Fruit fly (Drosophila melanogaster) whole organism, embryonic: ENCODE measurements around the gene lwr.

ENCODE experiments used
- ATbp ChIP-seq: fragments of 200-800 bp; sonication (Bioruptor generic); optimal IDR thresholded peaks from 2 replicates; lab custom pipeline; 2017; ENCODE audit warnings: missing biosample characterization, mild to moderate bottlenecking, missing genetic modification characterization, missing genetic modification reagents
- Adf1 ChIP-seq: fragments of 200-800 bp; sonication (Bioruptor generic); IDR thresholded peaks from 2 replicates; pipeline ENCODE4 v1.3.6; 2022; ENCODE audit warnings: missing biosample characterization, missing genetic modification characterization
- Antp ChIP-seq: fragments of 200-800 bp; sonication (Bioruptor generic); optimal IDR thresholded peaks from 3 replicates; lab custom pipeline; 2016; ENCODE audit warnings: missing biosample characterization, missing genetic modification characterization
- B-H1 ChIP-seq: fragments of 200-800 bp; sonication (Bioruptor generic); IDR thresholded peaks from 3 replicates; pipeline ENCODE4 v1.3.6; 2022; ENCODE audit warnings: missing biosample characterization, missing genetic modification characterization
- CG10543 ChIP-seq: fragments of 200-800 bp; sonication (Bioruptor generic); optimal IDR thresholded peaks from 3 replicates; lab custom pipeline; 2017; ENCODE audit warnings: missing biosample characterization, mild to moderate bottlenecking, missing genetic modification characterization, moderate library complexity
- CG10979 ChIP-seq: fragments of 200-800 bp; sonication (Bioruptor generic); optimal IDR thresholded peaks from 2 replicates; lab custom pipeline; 2018; ENCODE audit warnings: missing biosample characterization, mild to moderate bottlenecking, missing genetic modification characterization, moderate library complexity
- CG11093 ChIP-seq: fragments of 200-800 bp; sonication (Bioruptor generic); IDR thresholded peaks from 3 replicates; pipeline ENCODE4 v1.3.6; 2022; ENCODE audit warnings: missing biosample characterization, missing genetic modification characterization
- CG11504 ChIP-seq: fragments of 200-800 bp; sonication (Bioruptor generic); optimal IDR thresholded peaks from 3 replicates; lab custom pipeline; 2019; ENCODE audit warnings: missing biosample characterization, mild to moderate bottlenecking, missing genetic modification characterization, moderate library complexity
- CG14050 ChIP-seq: fragments of 200-800 bp; sonication (Bioruptor generic); IDR thresholded peaks from 3 replicates; pipeline ENCODE4 v1.3.6; 2022; ENCODE audit warnings: missing biosample characterization, missing genetic modification characterization
- CG1603 ChIP-seq: fragments of 200-800 bp; sonication (Bioruptor generic); optimal IDR thresholded peaks from 2 replicates; lab custom pipeline; 2019; ENCODE audit warnings: missing biosample characterization, mild to moderate bottlenecking, missing genetic modification characterization, moderate library complexity
- CG1647 ChIP-seq: fragments of 200-800 bp; sonication (Bioruptor generic); optimal IDR thresholded peaks from 3 replicates; lab custom pipeline; 2016; ENCODE audit warnings: missing biosample characterization, missing genetic modification characterization
- CG17328 ChIP-seq: fragments of 200-800 bp; sonication (Bioruptor generic); IDR thresholded peaks from 2 replicates; pipeline ENCODE4 v1.3.6; 2022; ENCODE audit warnings: missing biosample characterization, missing genetic modification characterization
- CG17385 ChIP-seq: fragments of 200-800 bp; sonication (Bioruptor generic); optimal IDR thresholded peaks from 3 replicates; lab custom pipeline; 2018; ENCODE audit warnings: missing biosample characterization, mild to moderate bottlenecking, missing genetic modification characterization
- CG18599 ChIP-seq: fragments of 200-800 bp; sonication (Bioruptor generic); optimal IDR thresholded peaks from 3 replicates; lab custom pipeline; 2017; ENCODE audit warnings: missing biosample characterization, missing genetic modification characterization, mild to moderate bottlenecking, moderate library complexity, missing genetic modification reagents
- CG2889 ChIP-seq: fragments of 200-800 bp; sonication (Bioruptor generic); IDR thresholded peaks from 3 replicates; pipeline ENCODE4 v1.3.6; 2022; ENCODE audit warnings: missing biosample characterization, missing genetic modification characterization
- CG3838 ChIP-seq: fragments of 200-800 bp; sonication (Bioruptor generic); optimal IDR thresholded peaks from 3 replicates; lab custom pipeline; 2016; ENCODE audit warnings: missing biosample characterization, missing genetic modification characterization
- CG6791 ChIP-seq: fragments of 200-800 bp; sonication (Bioruptor generic); IDR thresholded peaks from 3 replicates; pipeline ENCODE4 v1.3.6; 2022; ENCODE audit warnings: missing biosample characterization, missing genetic modification characterization; ENCODE audit not compliant: partially characterized antibody
- CG6854 ChIP-seq: fragments of 200-800 bp; sonication (Bioruptor generic); optimal IDR thresholded peaks from 3 replicates; lab custom pipeline; 2017; ENCODE audit warnings: missing biosample characterization, mild to moderate bottlenecking, missing genetic modification characterization
- CG8944 ChIP-seq: fragments of 200-800 bp; sonication (Bioruptor generic); optimal IDR thresholded peaks from 3 replicates; lab custom pipeline; 2016; ENCODE audit warnings: missing biosample characterization, missing genetic modification characterization
- Camta ChIP-seq: fragments of 200-800 bp; sonication (Bioruptor generic); optimal IDR thresholded peaks from 2 replicates; lab custom pipeline; 2016; ENCODE audit warnings: missing biosample characterization, missing genetic modification characterization
- D ChIP-seq, 2 experiments: fragments of 200-800 bp in 1 of 2; fragments of >200 bp in 1 of 2; sonication (Bioruptor generic) in 1 of 2; optimal IDR thresholded peaks; 2 replicates in 1 of 2; 3 replicates in 1 of 2; lab custom pipeline; 2017; ENCODE audit warnings: mild to moderate bottlenecking in 1 of 2, missing biosample characterization in 1 of 2, missing genetic modification characterization in 1 of 2, missing genetic modification reagents in 1 of 2
- D19A ChIP-seq: fragments of 200-800 bp; optimal IDR thresholded peaks from 3 replicates; lab custom pipeline; 2019; ENCODE audit warnings: missing biosample characterization, mild to moderate bottlenecking, missing genetic modification characterization, moderate library complexity
- ERR ChIP-seq: fragments of 200-800 bp; sonication (Bioruptor generic); optimal IDR thresholded peaks from 2 replicates; lab custom pipeline; 2016; ENCODE audit warnings: missing biosample characterization, missing genetic modification characterization
- HLH54F ChIP-seq: fragments of 200-800 bp; sonication (Bioruptor generic); optimal IDR thresholded peaks from 3 replicates; lab custom pipeline; 2016; ENCODE audit warnings: missing biosample characterization, missing genetic modification characterization
- Hr3 ChIP-seq: fragments of 200-800 bp; sonication (Bioruptor generic); optimal IDR thresholded peaks from 3 replicates; lab custom pipeline; 2016; ENCODE audit warnings: missing biosample characterization, missing genetic modification characterization
- NFAT ChIP-seq: fragments of 200-800 bp; sonication (Bioruptor generic); IDR thresholded peaks from 2 replicates; pipeline ENCODE4 v1.3.6; 2022; ENCODE audit warnings: missing biosample characterization, missing genetic modification characterization
- Neu2 ChIP-seq: fragments of 200-800 bp; sonication (Bioruptor generic); optimal IDR thresholded peaks from 3 replicates; lab custom pipeline; 2016; ENCODE audit warnings: missing biosample characterization, missing genetic modification characterization, borderline replicate concordance
- Optix ChIP-seq: fragments of 200-800 bp; sonication (Bioruptor generic); IDR thresholded peaks from 3 replicates; pipeline ENCODE4 v1.3.6; 2022; ENCODE audit warnings: missing biosample characterization, missing genetic modification characterization
- Ptx1 ChIP-seq: fragments of 200-800 bp; sonication (Bioruptor generic); IDR thresholded peaks from 2 replicates; pipeline ENCODE4 v1.3.6; 2022; ENCODE audit warnings: missing biosample characterization, missing genetic modification characterization
- Six4 ChIP-seq: fragments of 200-800 bp; sonication (Bioruptor generic); optimal IDR thresholded peaks from 2 replicates; lab custom pipeline; 2016; ENCODE audit warnings: missing biosample characterization, missing genetic modification characterization
- Sry-β ChIP-seq: fragments of 200-800 bp; sonication (Bioruptor generic); optimal IDR thresholded peaks from 2 replicates; lab custom pipeline; 2018; ENCODE audit warnings: missing biosample characterization, mild to moderate bottlenecking, missing genetic modification characterization, moderate library complexity
- Xrp1 ChIP-seq: fragments of 200-800 bp; sonication (Bioruptor generic); IDR thresholded peaks from 2 replicates; pipeline ENCODE4 v1.3.6; 2022; ENCODE audit warnings: missing biosample characterization, missing genetic modification characterization
- al ChIP-seq: fragments of 200-800 bp; sonication (Bioruptor generic); IDR thresholded peaks from 2 replicates; pipeline ENCODE4 v1.3.6; 2022; ENCODE audit warnings: missing biosample characterization, missing genetic modification characterization
- bsh ChIP-seq, 2 experiments: fragments of 200-800 bp; sonication (Bioruptor generic); optimal IDR thresholded peaks; 2 replicates each; lab custom pipeline; 2017 to 2018; ENCODE audit warnings: mild to moderate bottlenecking in 2 of 2, missing biosample characterization in 2 of 2, missing genetic modification characterization in 2 of 2, moderate library complexity in 1 of 2
- cas ChIP-seq: fragments of 200-800 bp; sonication (Bioruptor generic); IDR thresholded peaks from 2 replicates; pipeline ENCODE4 v1.3.6; 2022; ENCODE audit warnings: missing biosample characterization, missing genetic modification characterization
- chm ChIP-seq: fragments of 200-800 bp; sonication (Bioruptor generic); IDR thresholded peaks from 2 replicates; pipeline ENCODE4 v1.3.6; 2022; ENCODE audit warnings: missing biosample characterization, missing genetic modification characterization
- dan ChIP-seq: fragments of 200-800 bp; sonication (Bioruptor generic); IDR thresholded peaks from 2 replicates; pipeline ENCODE4 v1.3.6; 2022; ENCODE audit warnings: missing biosample characterization, missing genetic modification characterization
- grau ChIP-seq: fragments of 200-800 bp; optimal IDR thresholded peaks from 3 replicates; lab custom pipeline; 2019; ENCODE audit warnings: missing biosample characterization, mild to moderate bottlenecking, missing genetic modification characterization, moderate library complexity
- ham ChIP-seq: fragments of 200-800 bp; sonication (Bioruptor generic); IDR thresholded peaks from 2 replicates; pipeline ENCODE4 v1.3.6; 2022; ENCODE audit warnings: missing biosample characterization, missing genetic modification characterization
- hkb ChIP-seq, 2 experiments: fragments of 200-800 bp in 1 of 2; fragments of >200 bp in 1 of 2; sonication (Bioruptor generic) in 1 of 2; IDR thresholded peaks in 1 of 2; optimal IDR thresholded peaks in 1 of 2; 2 replicates each; pipeline versions ENCODE4 v1.3.6 to Lab custom; 2017 to 2022; ENCODE audit warnings: missing biosample characterization in 1 of 2, missing genetic modification characterization in 1 of 2
- jumu ChIP-seq: fragments of 200-800 bp; sonication (Bioruptor generic); optimal IDR thresholded peaks from 3 replicates; lab custom pipeline; 2016; ENCODE audit warnings: missing biosample characterization, missing genetic modification characterization
- lbe ChIP-seq: fragments of 200-800 bp; sonication (Bioruptor generic); optimal IDR thresholded peaks from 2 replicates; lab custom pipeline; 2016; ENCODE audit warnings: missing biosample characterization, mild to moderate bottlenecking, missing genetic modification characterization
- org-1 ChIP-seq: fragments of 200-800 bp; sonication (Bioruptor generic); optimal IDR thresholded peaks from 2 replicates; lab custom pipeline; 2017; ENCODE audit warnings: missing biosample characterization, missing genetic modification characterization
- pnt ChIP-seq: fragments of 200-800 bp; sonication (Bioruptor generic); optimal IDR thresholded peaks from 3 replicates; lab custom pipeline; 2016; ENCODE audit warnings: missing biosample characterization, missing genetic modification characterization
- prd ChIP-seq, 3 experiments: fragments of >200 bp in 2 of 3; fragments of 200-800 bp in 1 of 3; sonication (Bioruptor generic) in 1 of 3; optimal IDR thresholded peaks in 2 of 3; IDR thresholded peaks in 1 of 3; 2 replicates in 2 of 3; 3 replicates in 1 of 3; pipeline versions ENCODE4 v1.3.6 to Lab custom; 2017 to 2022; ENCODE audit warnings: missing biosample characterization in 1 of 3, missing genetic modification characterization in 1 of 3
- psq ChIP-seq: fragments of 200-800 bp; sonication (Bioruptor generic); optimal IDR thresholded peaks from 2 replicates; lab custom pipeline; 2017; ENCODE audit warnings: missing biosample characterization, missing genetic modification characterization
- pzg ChIP-seq: fragments of 200-800 bp; sonication (Bioruptor generic); optimal IDR thresholded peaks from 3 replicates; lab custom pipeline; 2018; ENCODE audit warnings: missing biosample characterization, mild to moderate bottlenecking, missing genetic modification characterization, moderate library complexity
- unc-4 ChIP-seq: fragments of 200-800 bp; sonication (Bioruptor generic); IDR thresholded peaks from 2 replicates; pipeline ENCODE4 v1.3.6; 2022; ENCODE audit warnings: missing biosample characterization, missing genetic modification characterization; ENCODE audit not compliant: partially characterized antibody
- zfh1 ChIP-seq: fragments of 200-800 bp; sonication (Bioruptor generic); IDR thresholded peaks from 3 replicates; pipeline ENCODE4 v1.3.6; 2022; ENCODE audit warnings: missing biosample characterization, missing genetic modification characterization

Gene lwr

DNA sequence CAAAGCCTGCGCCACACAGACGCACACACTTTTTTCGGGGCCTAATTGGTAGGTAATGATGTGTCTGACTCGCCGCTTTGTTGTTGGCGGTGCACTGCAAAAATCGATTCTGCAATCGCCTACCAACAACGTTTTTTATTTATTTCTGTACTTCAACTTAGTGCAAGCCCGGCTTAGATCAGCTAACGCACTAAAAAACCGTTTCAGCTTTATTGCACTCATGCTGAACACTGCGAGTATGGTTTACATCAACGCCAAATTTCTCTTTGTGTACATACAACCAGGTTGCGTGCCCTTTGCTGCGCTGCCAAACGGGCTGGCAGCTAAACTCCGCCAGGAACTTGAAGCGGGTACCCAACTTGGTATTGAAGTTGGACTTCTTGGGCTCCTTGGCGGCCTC, 12.1 kb downstream of the lwr start (continued):
- TF ChIP-seq dan (GFP tag; lab: Robert Waterston, UW) = no peak
- TF ChIP-seq NFAT (GFP tag; lab: Robert Waterston, UW) = 0 out of 2 replicates have a peak, but pooled peaks have one; percentile 10
- TF ChIP-seq CG11504 (tag; lab: Kevin White, UChicago) = peak; percentile 36
- TF ChIP-seq CG14050 = no peak
- TF ChIP-seq prd (optimal IDR thresholded peaks at IDR 0.05; lab: Kevin White, UChicago) = no peak
- TF ChIP-seq prd (GFP tag; IDR thresholded peaks at IDR 0.05; lab: Robert Waterston, UW) = peak; percentile 66
- TF ChIP-seq al = no peak
- no peak for TF ChIP-seq unc-4
- TF ChIP-seq org-1 (GFP tag; lab: Kevin White, UChicago) = peak; percentile 17
- TF ChIP-seq CG6791 (GFP tag; lab: Robert Waterston, UW) = no peak
- peak; percentile 9; the same call in 1 of the 3 replicates for TF ChIP-seq zfh1 (GFP tag; lab: Robert Waterston, UW)
- no peak for TF ChIP-seq jumu (GFP tag; lab: Kevin White, UChicago)
- peak; percentile 46 for TF ChIP-seq Ptx1 (GFP tag; lab: Robert Waterston, UW)
- TF ChIP-seq D (optimal IDR thresholded peaks at IDR 0.05; lab: Kevin White, UChicago) = no peak
- TF ChIP-seq D (GFP tag; optimal IDR thresholded peaks at IDR 0.05; lab: Kevin White, UChicago) = no peak
- peak; percentile 14 for TF ChIP-seq CG10979 (tag; lab: Kevin White, UChicago)
- peak; percentile 20 for TF ChIP-seq ATbp (GFP tag; lab: Kevin White, UChicago)
- peak; percentile 14 for TF ChIP-seq Hr3
- peak; percentile 26 to 41 for TF ChIP-seq bsh (GFP tag; optimal IDR thresholded peaks at IDR 0.05; lab: Kevin White, UChicago)
- TF ChIP-seq grau (tag; lab: Kevin White, UChicago) = peak; percentile 6
- no peak for TF ChIP-seq hkb (optimal IDR thresholded peaks at IDR 0.05; lab: Kevin White, UChicago)
- 0 out of 2 replicates have a peak, but pooled peaks have one; percentile 21 for TF ChIP-seq hkb (GFP tag; IDR thresholded peaks at IDR 0.05; lab: Robert Waterston, UW)
- no peak for TF ChIP-seq CG1603 (tag; lab: Kevin White, UChicago)
- peak; percentile 45 for TF ChIP-seq CG18599
- TF ChIP-seq CG11093 (GFP tag; lab: Robert Waterston, UW) = 0 out of 3 replicates have a peak, but pooled peaks have one; percentile 24
- TF ChIP-seq CG8944 (GFP tag; lab: Kevin White, UChicago) = peak; percentile 8
- no peak for TF ChIP-seq HLH54F (GFP tag; lab: Kevin White, UChicago)
- no peak for TF ChIP-seq CG10543 (GFP tag; lab: Kevin White, UChicago)
- no peak for TF ChIP-seq cas (GFP tag; lab: Robert Waterston, UW)
- TF ChIP-seq chm = no peak
- 0 out of 3 replicates have a peak, but pooled peaks have one; percentile 16 for TF ChIP-seq Optix (GFP tag; lab: Robert Waterston, UW)
- TF ChIP-seq pzg (GFP tag; lab: Kevin White, UChicago) = no peak
- TF ChIP-seq psq (GFP tag; lab: Kevin White, UChicago) = no peak
- 0 out of 3 replicates have a peak, but pooled peaks have one; percentile 28 for TF ChIP-seq CG2889 (GFP tag; lab: Robert Waterston, UW)
- TF ChIP-seq lbe (GFP tag; lab: Kevin White, UChicago) = peak; percentile 75
- TF ChIP-seq Neu2 = no peak
- no peak for TF ChIP-seq ERR (GFP tag; lab: Kevin White, UChicago)
- peak; percentile 48; the same call in 1 of the 2 replicates for TF ChIP-seq Xrp1 (GFP tag; lab: Robert Waterston, UW)
- no peak for TF ChIP-seq CG3838
- TF ChIP-seq Sry-β (GFP tag; lab: Kevin White, UChicago) = no peak
- no peak for TF ChIP-seq B-H1
- no peak for TF ChIP-seq Camta
- no peak for TF ChIP-seq Adf1 (GFP tag; lab: Robert Waterston, UW)
- no peak for TF ChIP-seq D19A (tag; lab: Kevin White, UChicago)
- TF ChIP-seq pnt (GFP tag; lab: Kevin White, UChicago) = peak; percentile 18
- peak; percentile 46 for TF ChIP-seq Antp
- TF ChIP-seq CG17328 (GFP tag; lab: Robert Waterston, UW) = peak; percentile 53; the same call in 1 of the 2 replicates
- no peak for TF ChIP-seq ham (GFP tag; lab: Robert Waterston, UW)
- no peak for TF ChIP-seq CG17385 (GFP tag; lab: Kevin White, UChicago)
- no peak for TF ChIP-seq Six4
- no peak for TF ChIP-seq CG1647
- TF ChIP-seq CG6854 = no peak
